Worm (Caenorhabditis elegans): ENCODE results near the gene ceh-92.

Gene ceh-92

ce11 chrIII:11607870-11608269 is 26.5 kb downstream of the ceh-92 start, which contains the start of gene Y66D12A.1:
Y66D12A.1 (plus strand) TSS chrIII:11608170.
- TF ChIP-seq snpc-4 (tag; optimal IDR thresholded peaks at IDR 0.05) (no peak), nhr-11 (tag; optimal IDR thresholded peaks at IDR 0.05) (no peak), nhr-23 (tag; optimal IDR thresholded peaks at IDR 0.05) (no peak), unc-62 (GFP tag; optimal IDR thresholded peaks at IDR 0.05) (no peak), ztf-11 (tag; optimal IDR thresholded peaks at IDR 0.05) (no peak), mml-1 (tag; optimal IDR thresholded peaks at IDR 0.05) (no peak), skn-1 (tag; optimal IDR thresholded peaks at IDR 0.05) (no peak), ama-1 (optimal IDR thresholded peaks at IDR 0.05) (no peak), sea-2 (GFP tag; optimal IDR thresholded peaks at IDR 0.05) (no peak), lin-15B (tag; optimal IDR thresholded peaks at IDR 0.05) (no peak), hmg-11 (tag; optimal IDR thresholded peaks at IDR 0.05) (no peak), nhr-237 (tag; optimal IDR thresholded peaks at IDR 0.05) (no peak), ztf-4 (tag; optimal IDR thresholded peaks at IDR 0.05) (no peak), elt-3 (tag; optimal IDR thresholded peaks at IDR 0.05) (no peak)

- TF ChIP-seq ztf-4 (tag; optimal IDR thresholded peaks at IDR 0.05) (no peak), nhr-237 (tag; optimal IDR thresholded peaks at IDR 0.05) (no peak)
Observed at ce11 chrIII:11609568-11609967, 28.2 kb downstream of the ceh-92 start, which contains the start of gene Y66D12A.30. Y66D12A.30 (plus strand) TSS chrIII:11609868.

ce11 chrIII:11611618-11612247 is 30.3 kb downstream of the ceh-92 start:
- no peak for TF ChIP-seq lin-15B (tag; optimal IDR thresholded peaks at IDR 0.05)

- TF ChIP-seq nfya-1 (tag; optimal IDR thresholded peaks at IDR 0.05; ENCODE audit: insufficient read depth) (no peak), fkh-10 (GFP tag; optimal IDR thresholded peaks at IDR 0.05) (no peak), nhr-237 (tag; optimal IDR thresholded peaks at IDR 0.05) (no peak), lin-39 (tag; optimal IDR thresholded peaks at IDR 0.05) (no peak), elt-2 (tag; optimal IDR thresholded peaks at IDR 0.05) (no peak)
Observed at ce11 chrIII:11612371-11612770, 31.0 kb downstream of the ceh-92 start, which contains the start of the genes Y66A7A.9 and Y66A7A.4. Y66A7A.9 (minus strand) TSS chrIII:11612471. Y66A7A.4 (plus strand) TSS chrIII:11612607.

ce11 chrIII:11614325-11614724 is 32.9 kb downstream of the ceh-92 start:
- peak; percentile 99 for TF ChIP-seq ceh-28 (tag; optimal IDR thresholded peaks at IDR 0.05)

ce11 chrIII:11614874-11615273 is 33.5 kb downstream of the ceh-92 start:
- TF ChIP-seq ceh-28 (tag; optimal IDR thresholded peaks at IDR 0.05) (peak; percentile 99), elt-2 (tag; optimal IDR thresholded peaks at IDR 0.05) (no peak)

ce11 chrIII:11615802-11616201 is 34.4 kb downstream of the ceh-92 start:
- TF ChIP-seq nhr-25 (tag; optimal IDR thresholded peaks at IDR 0.05): no peak
- TF ChIP-seq nhr-43 (tag; optimal IDR thresholded peaks at IDR 0.05; ENCODE audit: poor library complexity, severe bottlenecking): no peak
- TF ChIP-seq nhr-11 (tag; optimal IDR thresholded peaks at IDR 0.05): no peak
- TF ChIP-seq elt-2 (tag; optimal IDR thresholded peaks at IDR 0.05): no peak
- TF ChIP-seq ztf-4 (tag; optimal IDR thresholded peaks at IDR 0.05): no peak
- no peak for TF ChIP-seq ztf-11 (tag; optimal IDR thresholded peaks at IDR 0.05)
- no peak for TF ChIP-seq nhr-28 (tag; optimal IDR thresholded peaks at IDR 0.05)
- TF ChIP-seq pqm-1 (tag; optimal IDR thresholded peaks at IDR 0.05): no peak
- TF ChIP-seq R02D3.7 (tag; optimal IDR thresholded peaks at IDR 0.05): no peak
- TF ChIP-seq mdl-1 (tag; optimal IDR thresholded peaks at IDR 0.05): no peak

- TF ChIP-seq eor-1 (tag; optimal IDR thresholded peaks at IDR 0.05) (no peak), mdl-1 (tag; optimal IDR thresholded peaks at IDR 0.05) (no peak), lsy-12 (tag; optimal IDR thresholded peaks at IDR 0.05) (no peak)
Observed at ce11 chrIII:11616446-11616845, 35.0 kb downstream of the ceh-92 start, which contains the start of gene ceh-91. ceh-91 (plus strand) TSS chrIII:11616746.

All from whole organism, L3 larva.